Worm (Caenorhabditis elegans) whole organism, mixed stage, embryonic: ENCODE results near the gene abu-11.

Experiments used
- M03D4.4 ChIP-seq: sonication (generic microtip); optimal IDR thresholded peaks from 2 replicates; lab custom pipeline; 2017; ENCODE audit warnings: mild to moderate bottlenecking, missing genetic modification characterization, missing compliant biosample characterization
- blmp-1 ChIP-seq: fragments of 150-350 bp; optimal IDR thresholded peaks from 2 replicates; lab custom pipeline; 2014; ENCODE audit warnings: missing biosample characterization, missing genetic modification characterization
- ceh-39 ChIP-seq: fragments of 150-350 bp; optimal IDR thresholded peaks from 2 replicates; lab custom pipeline; 2014; ENCODE audit warnings: missing biosample characterization, missing genetic modification characterization
- elt-1 ChIP-seq: sonication (generic microtip); optimal IDR thresholded peaks from 2 replicates; lab custom pipeline; 2017; ENCODE audit warnings: missing genetic modification characterization, mild to moderate bottlenecking, missing compliant biosample characterization, antibody characterized with exemption, moderate library complexity, borderline replicate concordance; ENCODE audit not compliant: insufficient read depth
- lin-32 ChIP-seq: fragments of 200-800 bp; sonication (Bioruptor generic); optimal IDR thresholded peaks from 2 replicates; lab custom pipeline; 2018; ENCODE audit warnings: mild to moderate bottlenecking, missing genetic modification characterization, missing compliant biosample characterization
- lsy-2 ChIP-seq: fragments of 150-350 bp; optimal IDR thresholded peaks from 2 replicates; lab custom pipeline; 2014; ENCODE audit warnings: missing biosample characterization, missing genetic modification characterization
- mls-2 ChIP-seq: sonication (generic microtip); optimal IDR thresholded peaks from 2 replicates; lab custom pipeline; 2016; ENCODE audit warnings: mild to moderate bottlenecking, missing genetic modification characterization, moderate library complexity, missing compliant biosample characterization
- nhr-76 ChIP-seq: sonication (generic microtip); optimal IDR thresholded peaks from 2 replicates; lab custom pipeline; 2017; ENCODE audit warnings: missing biosample characterization, missing genetic modification characterization
- snpc-4 ChIP-seq: fragments of 150-350 bp; optimal IDR thresholded peaks from 2 replicates; lab custom pipeline; 2014; ENCODE audit warnings: missing biosample characterization, missing genetic modification characterization
- sptf-1 ChIP-seq: sonication (generic microtip); optimal IDR thresholded peaks from 2 replicates; lab custom pipeline; 2017; ENCODE audit warnings: mild to moderate bottlenecking, missing genetic modification characterization, moderate library complexity, missing compliant biosample characterization
- unc-39 ChIP-seq: fragments of 150-350 bp; optimal IDR thresholded peaks from 2 replicates; lab custom pipeline; 2014; ENCODE audit warnings: missing biosample characterization, missing genetic modification characterization
- ztf-11 ChIP-seq: fragments of 150-350 bp; optimal IDR thresholded peaks from 2 replicates; lab custom pipeline; 2014; ENCODE audit warnings: missing biosample characterization, missing genetic modification characterization

ce11 chrII:217308-217707 is 22.9 kb upstream of the abu-11 start:
- TF ChIP-seq elt-1 (tag; lab: Kevin White, UChicago) (no peak), snpc-4 (no peak), unc-39 (no peak), lin-32 (GFP tag; lab: Kevin White, UChicago) (no peak), ceh-39 (tag; lab: Kevin White, UChicago) (no peak), blmp-1 (no peak), nhr-76 (tag; lab: Kevin White, UChicago) (no peak), lsy-2 (tag; lab: Kevin White, UChicago) (no peak), sptf-1 (tag; lab: Kevin White, UChicago) (no peak), ztf-11 (tag; lab: Kevin White, UChicago) (no peak), M03D4.4 (tag; lab: Kevin White, UChicago) (no peak), mls-2 (tag; lab: Kevin White, UChicago) (no peak)
